Worm (Caenorhabditis elegans) whole organism, late embryonic: ENCODE data around the gene ftr-1.

Experiments used
- K02D7.2 ChIP-seq: sonication (generic microtip); optimal IDR thresholded peaks from 2 replicates; lab custom pipeline; 2017; ENCODE audit warnings: mild to moderate bottlenecking, missing genetic modification characterization, missing compliant biosample characterization
- ceh-30 ChIP-seq: fragments of 150-350 bp; optimal IDR thresholded peaks from 2 replicates; lab custom pipeline; 2014; ENCODE audit warnings: missing biosample characterization, missing genetic modification characterization
- che-1 ChIP-seq: sonication (generic microtip); optimal IDR thresholded peaks from 2 replicates; lab custom pipeline; 2016; ENCODE audit warnings: mild to moderate bottlenecking, missing genetic modification characterization, missing compliant biosample characterization
- fkh-10 ChIP-seq: fragments of 150-350 bp; optimal IDR thresholded peaks from 2 replicates; lab custom pipeline; 2014; ENCODE audit warnings: missing biosample characterization, missing genetic modification reagents, missing genetic modification characterization
- gmeb-2 ChIP-seq: sonication (generic microtip); optimal IDR thresholded peaks from 2 replicates; lab custom pipeline; 2016; ENCODE audit warnings: missing genetic modification characterization, inconsistent platforms, missing compliant biosample characterization
- nhr-11 ChIP-seq: fragments of 150-350 bp; optimal IDR thresholded peaks from 2 replicates; lab custom pipeline; 2014; ENCODE audit warnings: missing biosample characterization, missing genetic modification characterization
- ttx-3 ChIP-seq: sonication (generic microtip); optimal IDR thresholded peaks from 2 replicates; lab custom pipeline; 2016; ENCODE audit warnings: missing genetic modification reagents, missing genetic modification characterization, missing compliant biosample characterization
- unc-55 ChIP-seq: sonication (generic microtip); optimal IDR thresholded peaks from 2 replicates; lab custom pipeline; 2017; ENCODE audit warnings: missing biosample characterization, missing genetic modification reagents, missing genetic modification characterization

DNA sequence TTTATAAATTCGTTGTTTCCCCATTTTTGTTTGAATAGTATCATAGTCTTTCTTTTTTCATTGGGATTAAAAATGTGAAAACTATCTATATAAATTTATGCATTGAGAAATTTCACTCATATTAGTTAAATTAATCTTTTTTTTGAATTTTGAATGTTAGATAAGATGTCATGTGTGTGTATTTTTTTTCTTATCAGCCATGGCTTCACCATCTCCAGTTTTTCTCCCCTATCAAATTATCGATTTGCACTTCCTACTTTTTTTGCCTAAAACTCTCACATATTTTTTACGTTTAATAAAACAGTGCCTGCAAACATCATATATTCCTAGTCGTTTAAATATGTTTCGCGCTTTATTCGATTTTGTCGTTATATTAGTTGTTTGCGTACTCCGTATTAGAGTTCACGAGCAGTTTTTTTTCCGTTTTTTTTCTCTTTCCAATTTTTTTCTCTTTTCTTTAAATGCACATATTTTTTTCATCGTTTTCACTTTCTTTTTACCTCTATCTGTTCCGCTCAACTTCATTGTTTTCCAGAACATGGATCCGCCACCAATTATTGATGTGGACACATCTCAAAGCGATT, 49.0 kb upstream of the ftr-1 start, which contains the start of gene Y113G7A.13:
- no peak for TF ChIP-seq ttx-3
- no peak for TF ChIP-seq ceh-30 (tag; lab: Kevin White, UChicago)
- no peak for TF ChIP-seq che-1 (tag; lab: Kevin White, UChicago)
- TF ChIP-seq gmeb-2 (tag; lab: Kevin White, UChicago): no peak
- TF ChIP-seq fkh-10 (GFP tag; lab: Kevin White, UChicago): no peak
- TF ChIP-seq nhr-11 (tag; lab: Kevin White, UChicago): no peak
- TF ChIP-seq K02D7.2 (tag; lab: Kevin White, UChicago): no peak
- no peak for TF ChIP-seq unc-55
